Worm (Caenorhabditis elegans) whole organism, L2 larva: ENCODE results near the gene nhr-101.

Experiments
- R02D3.7 ChIP-seq: fragments of 150-350 bp; optimal IDR thresholded peaks from 2 replicates; lab custom pipeline; 2014; ENCODE audit warnings: missing biosample characterization, missing genetic modification characterization
- aly-2 ChIP-seq: fragments of 150-350 bp; optimal IDR thresholded peaks from 2 replicates; lab custom pipeline; 2014; ENCODE audit warnings: missing biosample characterization, missing genetic modification characterization
- ama-1 ChIP-seq: fragments of 150-350 bp; optimal IDR thresholded peaks from 2 replicates; lab custom pipeline; 2018; ENCODE audit warnings: inconsistent platforms
- ceh-82 ChIP-seq: fragments of 150-350 bp; optimal IDR thresholded peaks from 2 replicates; lab custom pipeline; 2014; ENCODE audit warnings: missing biosample characterization, missing genetic modification characterization
- dmd-4 ChIP-seq: sonication (generic microtip); optimal IDR thresholded peaks from 2 replicates; lab custom pipeline; 2017; ENCODE audit warnings: missing biosample characterization, missing genetic modification characterization
- elt-3 ChIP-seq: sonication (generic microtip); optimal IDR thresholded peaks from 2 replicates; lab custom pipeline; 2017; ENCODE audit warnings: missing biosample characterization, missing genetic modification characterization
- lsy-2 ChIP-seq, 2 experiments: fragments of 150-350 bp in 1 of 2; sonication (generic microtip) in 1 of 2; optimal IDR thresholded peaks; 2 replicates each; lab custom pipeline; 2014 to 2017; ENCODE audit warnings: missing biosample characterization in 2 of 2, missing genetic modification characterization in 2 of 2
- mdl-1 ChIP-seq, 2 experiments: fragments of 150-350 bp in 1 of 2; sonication (generic microtip) in 1 of 2; optimal IDR thresholded peaks; 2 replicates each; lab custom pipeline; 2017; ENCODE audit warnings: missing biosample characterization in 2 of 2, missing genetic modification characterization in 2 of 2
- nhr-11 ChIP-seq: fragments of 150-350 bp; optimal IDR thresholded peaks from 2 replicates; lab custom pipeline; 2014; ENCODE audit warnings: missing biosample characterization, missing genetic modification characterization
- nhr-77 ChIP-seq: fragments of 150-350 bp; optimal IDR thresholded peaks from 2 replicates; lab custom pipeline; 2014; ENCODE audit warnings: missing biosample characterization, missing genetic modification characterization
- skn-1 ChIP-seq: sonication (generic microtip); optimal IDR thresholded peaks from 2 replicates; lab custom pipeline; 2017; ENCODE audit warnings: missing biosample characterization, missing genetic modification characterization
- snpc-4 ChIP-seq: fragments of 150-350 bp; optimal IDR thresholded peaks from 2 replicates; lab custom pipeline; 2014; ENCODE audit warnings: missing biosample characterization, missing genetic modification characterization
- unc-39 ChIP-seq: fragments of 150-350 bp; optimal IDR thresholded peaks from 2 replicates; lab custom pipeline; 2014; ENCODE audit warnings: missing biosample characterization, missing genetic modification characterization
- zag-1 ChIP-seq: fragments of 150-350 bp; optimal IDR thresholded peaks from 2 replicates; lab custom pipeline; 2014; ENCODE audit warnings: missing biosample characterization, missing genetic modification characterization

DNA sequence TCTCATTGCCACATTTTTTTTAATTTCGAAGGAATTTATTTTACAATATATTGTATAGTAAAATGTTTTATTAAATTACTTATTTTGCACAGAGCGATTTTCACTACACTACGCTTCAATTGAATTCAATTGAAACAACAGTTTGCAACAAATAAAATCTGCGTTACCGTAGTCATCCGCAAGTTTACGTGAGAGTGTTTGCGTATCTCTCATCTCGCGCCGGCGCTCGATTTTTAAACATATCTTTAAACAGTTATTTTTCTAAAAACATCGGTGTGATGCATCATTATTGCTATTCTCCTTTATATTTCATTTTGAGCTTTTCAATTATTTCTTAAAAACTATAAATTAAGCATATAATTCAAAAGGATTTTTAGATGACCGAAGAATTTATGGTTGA lies 16.0 kb upstream of the nhr-101 start, which contains the start of gene duo-1:
- TF ChIP-seq zag-1 (tag; lab: Kevin White, UChicago), result no peak
- TF ChIP-seq ceh-82 (tag; lab: Kevin White, UChicago), result no peak
- no peak for TF ChIP-seq mdl-1 (tag; optimal IDR thresholded peaks at IDR 0.05; lab: Kevin White, UChicago)
- TF ChIP-seq skn-1 (tag; lab: Kevin White, UChicago), result no peak
- no peak for TF ChIP-seq dmd-4 (tag; lab: Kevin White, UChicago)
- TF ChIP-seq lsy-2 (tag; optimal IDR thresholded peaks at IDR 0.05; lab: Kevin White, UChicago), result no peak
- TF ChIP-seq R02D3.7, result no peak
- TF ChIP-seq unc-39, result no peak
- TF ChIP-seq elt-3 (tag; lab: Kevin White, UChicago), result no peak
- no peak for TF ChIP-seq snpc-4 (tag; lab: Kevin White, UChicago)
- no peak for TF ChIP-seq nhr-11
- no peak for TF ChIP-seq nhr-77 (tag; lab: Kevin White, UChicago)
- TF ChIP-seq aly-2, result no peak
- no peak for TF ChIP-seq ama-1 (lab: Kevin White, UChicago)
